Worm (Caenorhabditis elegans) whole organism, L4 larva: ENCODE data around the gene F28B4.4.

Source experiments
- D1046.2 ChIP-seq: fragments of 200-800 bp; sonication (Bioruptor generic); IDR thresholded peaks from 2 replicates; pipeline ENCODE4 v1.3.6; 2022; ENCODE audit warnings: missing genetic modification characterization, missing compliant biosample characterization
- F10B5.3 ChIP-seq: sonication (generic microtip); optimal IDR thresholded peaks from 2 replicates; lab custom pipeline; 2016; ENCODE audit warnings: mild to moderate bottlenecking, missing genetic modification characterization, missing compliant biosample characterization
- F49E8.2 ChIP-seq: sonication (generic microtip); optimal IDR thresholded peaks from 2 replicates; lab custom pipeline; 2016; ENCODE audit warnings: missing compliant biosample characterization, mild to moderate bottlenecking, missing genetic modification characterization, borderline replicate concordance
- T20F7.1 ChIP-seq: fragments of 200-800 bp; sonication (Bioruptor generic); optimal IDR thresholded peaks from 2 replicates; lab custom pipeline; 2018; ENCODE audit warnings: mild to moderate bottlenecking, missing genetic modification characterization, missing compliant biosample characterization
- T26A8.4 ChIP-seq: fragments of 200-800 bp; sonication (Bioruptor generic); IDR thresholded peaks from 2 replicates; pipeline ENCODE4 v1.3.6; 2022; ENCODE audit warnings: missing genetic modification characterization, missing compliant biosample characterization
- Y48G9A.11 ChIP-seq: fragments of 200-800 bp; sonication (Bioruptor generic); IDR thresholded peaks from 2 replicates; pipeline ENCODE4 v1.3.6; 2022; ENCODE audit warnings: missing genetic modification reagents, missing genetic modification characterization, missing compliant biosample characterization
- ZK337.2 ChIP-seq: fragments of 200-800 bp; sonication (Bioruptor generic); IDR thresholded peaks from 2 replicates; pipeline ENCODE4 v1.3.6; 2022; ENCODE audit warnings: missing genetic modification reagents, missing genetic modification characterization, missing compliant biosample characterization
- ZK546.5 ChIP-seq, 2 experiments: sonication (generic microtip); optimal IDR thresholded peaks; 2 replicates each; lab custom pipeline; 2017; ENCODE audit warnings: missing biosample characterization in 2 of 2, missing genetic modification characterization in 2 of 2
- aha-1 ChIP-seq: fragments of 150-350 bp; peaks from one replicate; lab custom pipeline; 2014; ENCODE audit warnings: missing biosample characterization, missing genetic modification characterization
- ceh-20 ChIP-seq: fragments of 200-800 bp; sonication (Bioruptor generic); IDR thresholded peaks from 2 replicates; pipeline ENCODE4 v1.3.6; 2022; ENCODE audit warnings: missing genetic modification reagents, missing genetic modification characterization, missing compliant biosample characterization
- ceh-32 ChIP-seq: sonication (generic microtip); optimal IDR thresholded peaks from 2 replicates; lab custom pipeline; 2016; ENCODE audit warnings: mild to moderate bottlenecking, missing genetic modification characterization, missing compliant biosample characterization; ENCODE audit not compliant: poor library complexity
- ces-1 ChIP-seq: fragments of 150-350 bp; sonication (generic microtip); optimal IDR thresholded peaks from 4 replicates; lab custom pipeline; 2014; ENCODE audit warnings: missing biosample characterization, missing genetic modification reagents, missing genetic modification characterization
- daf-12 ChIP-seq: fragments of 150-350 bp; optimal IDR thresholded peaks from 2 replicates; lab custom pipeline; 2014; ENCODE audit warnings: missing biosample characterization, missing genetic modification reagents, missing genetic modification characterization
- daf-16 ChIP-seq, 3 experiments: sonication (generic microtip); optimal IDR thresholded peaks; 2 replicates each; lab custom pipeline; 2016 to 2017; ENCODE audit warnings: missing genetic modification characterization in 3 of 3, missing genetic modification reagents in 3 of 3, mild to moderate bottlenecking in 2 of 3, missing compliant biosample characterization in 2 of 3, missing biosample characterization in 1 of 3, moderate library complexity in 1 of 3
- daf-8 ChIP-seq: fragments of 200-800 bp; sonication (Bioruptor generic); IDR thresholded peaks from 2 replicates; pipeline ENCODE4 v1.3.6; 2022; ENCODE audit warnings: missing genetic modification characterization, missing compliant biosample characterization
- dmd-6 ChIP-seq: fragments of 200-800 bp; sonication (Bioruptor generic); IDR thresholded peaks from 2 replicates; pipeline ENCODE4 v1.3.6; 2022; ENCODE audit warnings: missing genetic modification reagents, missing genetic modification characterization, missing compliant biosample characterization
- dmd-8 ChIP-seq: fragments of 200-800 bp; sonication (Bioruptor generic); IDR thresholded peaks from 2 replicates; pipeline ENCODE4 v1.3.6; 2022; ENCODE audit warnings: missing genetic modification characterization, missing compliant biosample characterization
- dpl-1 ChIP-seq: fragments of 150-350 bp; optimal IDR thresholded peaks from 2 replicates; lab custom pipeline; 2014; ENCODE audit warnings: missing biosample characterization, missing genetic modification reagents, missing genetic modification characterization
- dve-1 ChIP-seq: sonication (generic microtip); optimal IDR thresholded peaks from 2 replicates; lab custom pipeline; 2017; ENCODE audit warnings: antibody characterized with exemption, mild to moderate bottlenecking, missing genetic modification characterization, missing compliant biosample characterization; ENCODE audit not compliant: insufficient read depth
- fkh-10 ChIP-seq: fragments of 150-350 bp; optimal IDR thresholded peaks from 2 replicates; lab custom pipeline; 2014; ENCODE audit warnings: missing biosample characterization, missing genetic modification reagents, missing genetic modification characterization
- hif-1 ChIP-seq, 2 experiments: sonication (generic microtip); optimal IDR thresholded peaks; 2 replicates each; lab custom pipeline; 2016 to 2017; ENCODE audit warnings: missing compliant biosample characterization in 2 of 2, missing genetic modification characterization in 2 of 2, missing genetic modification reagents in 2 of 2, missing genotype in 2 of 2, mild to moderate bottlenecking in 1 of 2
- hmg-1.1 ChIP-seq: fragments of 200-800 bp; sonication (Bioruptor generic); IDR thresholded peaks from 2 replicates; pipeline ENCODE4 v1.3.6; 2022; ENCODE audit warnings: missing genetic modification reagents, missing genetic modification characterization, missing compliant biosample characterization
- lim-7 ChIP-seq: fragments of 200-800 bp; sonication (Bioruptor generic); IDR thresholded peaks from 2 replicates; pipeline ENCODE4 v1.3.6; 2022; ENCODE audit warnings: missing genetic modification characterization, missing compliant biosample characterization
- lin-13 ChIP-seq: fragments of 150-350 bp; optimal IDR thresholded peaks from 2 replicates; lab custom pipeline; 2014; ENCODE audit warnings: missing biosample characterization, missing genetic modification reagents, missing genetic modification characterization
- lsy-2 ChIP-seq, 2 experiments: fragments of 150-350 bp in 1 of 2; sonication (generic microtip) in 1 of 2; optimal IDR thresholded peaks; 2 replicates each; lab custom pipeline; 2014 to 2017; ENCODE audit warnings: missing biosample characterization in 2 of 2, missing genetic modification characterization in 2 of 2
- mdl-1 ChIP-seq, 2 experiments: fragments of 150-350 bp in 1 of 2; sonication (generic microtip) in 1 of 2; optimal IDR thresholded peaks; 2 replicates each; lab custom pipeline; 2014 to 2017; ENCODE audit warnings: missing biosample characterization in 2 of 2, missing genetic modification characterization in 2 of 2
- mdt-29 ChIP-seq: fragments of 200-800 bp; sonication (Bioruptor generic); IDR thresholded peaks from 2 replicates; pipeline ENCODE4 v1.3.6; 2022; ENCODE audit warnings: missing genetic modification reagents, missing genetic modification characterization, missing compliant biosample characterization
- mep-1 ChIP-seq: fragments of 150-350 bp; sonication (generic microtip); optimal IDR thresholded peaks from 3 replicates; lab custom pipeline; 2014; ENCODE audit warnings: missing biosample characterization, missing genetic modification characterization
- mes-2 ChIP-seq: sonication (generic microtip); optimal IDR thresholded peaks from 2 replicates; lab custom pipeline; 2016; ENCODE audit warnings: missing genotype, mild to moderate bottlenecking, missing genetic modification characterization, missing compliant biosample characterization; ENCODE audit not compliant: poor library complexity, severe bottlenecking
- mxl-2 ChIP-seq: fragments of 200-800 bp; sonication (Bioruptor generic); conservative IDR thresholded peaks from 2 replicates; pipeline ENCODE4 v1.3.6; 2022; ENCODE audit warnings: missing genetic modification reagents, missing genetic modification characterization, missing compliant biosample characterization
- mxl-3 ChIP-seq: fragments of 200-800 bp; sonication (Bioruptor generic); optimal IDR thresholded peaks from 2 replicates; lab custom pipeline; 2018; ENCODE audit warnings: mild to moderate bottlenecking, missing genetic modification characterization, missing compliant biosample characterization
- nhr-10 ChIP-seq: fragments of 150-350 bp; optimal IDR thresholded peaks from 2 replicates; lab custom pipeline; 2014; ENCODE audit warnings: missing biosample characterization, missing genetic modification characterization
- nhr-102 ChIP-seq: sonication (generic microtip); optimal IDR thresholded peaks from 2 replicates; lab custom pipeline; 2016; ENCODE audit warnings: mild to moderate bottlenecking, missing genetic modification characterization, moderate library complexity, missing compliant biosample characterization
- nhr-11 ChIP-seq: fragments of 150-350 bp; optimal IDR thresholded peaks from 2 replicates; lab custom pipeline; 2014; ENCODE audit warnings: missing biosample characterization, missing genetic modification characterization
- nhr-111 ChIP-seq: fragments of 200-800 bp; sonication (Bioruptor generic); optimal IDR thresholded peaks from 2 replicates; lab custom pipeline; 2018; ENCODE audit warnings: mild to moderate bottlenecking, missing genetic modification characterization, missing compliant biosample characterization
- nhr-28 ChIP-seq: fragments of 150-350 bp; optimal IDR thresholded peaks from 2 replicates; lab custom pipeline; 2014; ENCODE audit warnings: missing biosample characterization, missing genetic modification characterization
- nhr-6 ChIP-seq: fragments of 150-350 bp; optimal IDR thresholded peaks from 2 replicates; lab custom pipeline; 2014; ENCODE audit warnings: missing biosample characterization, missing genetic modification characterization
- nhr-77 ChIP-seq: fragments of 150-350 bp; optimal IDR thresholded peaks from 2 replicates; lab custom pipeline; 2014; ENCODE audit warnings: missing biosample characterization, missing genetic modification characterization
- php-3 ChIP-seq: fragments of 200-800 bp; sonication (Bioruptor generic); IDR thresholded peaks from 2 replicates; pipeline ENCODE4 v1.3.6; 2022; ENCODE audit warnings: missing genetic modification reagents, missing genetic modification characterization, missing compliant biosample characterization
- pqm-1 ChIP-seq: sonication (generic microtip); optimal IDR thresholded peaks from 2 replicates; lab custom pipeline; 2017; ENCODE audit warnings: missing biosample characterization, missing genetic modification characterization
- rbr-2 ChIP-seq: sonication (generic microtip); optimal IDR thresholded peaks from 2 replicates; lab custom pipeline; 2016; ENCODE audit warnings: missing genotype, missing genetic modification characterization, missing compliant biosample characterization
- set-16 ChIP-seq: fragments of 200-800 bp; sonication (Bioruptor generic); IDR thresholded peaks from 2 replicates; pipeline ENCODE4 v1.3.6; 2022; ENCODE audit warnings: missing genetic modification reagents, missing genetic modification characterization, missing compliant biosample characterization
- snpc-1.2 ChIP-seq: fragments of 200-800 bp; sonication (Bioruptor generic); IDR thresholded peaks from 2 replicates; pipeline ENCODE4 v1.3.6; 2022; ENCODE audit warnings: missing genetic modification reagents, missing genetic modification characterization, missing compliant biosample characterization
- unc-39 ChIP-seq: sonication (generic microtip); optimal IDR thresholded peaks from 2 replicates; lab custom pipeline; 2017; ENCODE audit warnings: missing biosample characterization, missing genetic modification characterization
- unc-62 ChIP-seq, 3 experiments: fragments of 150-350 bp in 1 of 3; sonication (generic microtip); optimal IDR thresholded peaks in 2 of 3; peaks in 1 of 3; 1 replicate in 1 of 3; 2 replicates in 2 of 3; lab custom pipeline; 2014 to 2017; ENCODE audit warnings: missing biosample characterization in 3 of 3, missing genetic modification characterization in 3 of 3, missing genetic modification reagents in 3 of 3, missing genotype in 1 of 3
- zag-1 ChIP-seq: fragments of 150-350 bp; optimal IDR thresholded peaks from 2 replicates; lab custom pipeline; 2014; ENCODE audit warnings: missing biosample characterization, missing genetic modification characterization
- zfp-3 ChIP-seq: fragments of 200-800 bp; sonication (Bioruptor generic); conservative IDR thresholded peaks from 2 replicates; pipeline ENCODE4 v1.3.6; 2022; ENCODE audit warnings: missing genetic modification reagents, missing genetic modification characterization, missing compliant biosample characterization
- zip-11 ChIP-seq: fragments of 200-800 bp; sonication (Bioruptor generic); IDR thresholded peaks from 2 replicates; pipeline ENCODE4 v1.3.6; 2022; ENCODE audit warnings: missing genetic modification characterization, missing compliant biosample characterization
- ztf-11 ChIP-seq: fragments of 150-350 bp; optimal IDR thresholded peaks from 2 replicates; lab custom pipeline; 2014; ENCODE audit warnings: missing biosample characterization, missing genetic modification characterization

Gene F28B4.4

ce11 chrX:3247768-3248167 lies 38.3 kb upstream of the F28B4.4 start:
- no peak for TF ChIP-seq Y48G9A.11
- no peak for TF ChIP-seq F10B5.3 (tag; lab: Kevin White, UChicago)
- no peak for TF ChIP-seq F49E8.2 (tag; lab: Kevin White, UChicago)
- TF ChIP-seq daf-12, result no peak
- TF ChIP-seq zfp-3 (GFP tag; lab: Robert Waterston, UW), result no peak
- TF ChIP-seq unc-62 (GFP tag; optimal IDR thresholded peaks at IDR 0.05 in 1 of 2; lab: Kevin White, UChicago), result peak in 1 of 2 experiments; percentile 33
- TF ChIP-seq unc-62 (tag; optimal IDR thresholded peaks at IDR 0.05; lab: Kevin White, UChicago), result no peak
- no peak for TF ChIP-seq hmg-1.1 (GFP tag; lab: Robert Waterston, UW)
- no peak for TF ChIP-seq fkh-10 (GFP tag; lab: Kevin White, UChicago)
- TF ChIP-seq lin-13 (GFP tag; lab: Kevin White, UChicago), result no peak
- no peak for TF ChIP-seq ceh-32 (tag; lab: Kevin White, UChicago)
- no peak for TF ChIP-seq zip-11 (GFP tag; lab: Robert Waterston, UW)
- TF ChIP-seq mdt-29 (GFP tag; lab: Robert Waterston, UW), result no peak
- TF ChIP-seq snpc-1.2 (GFP tag; lab: Robert Waterston, UW), result no peak
- TF ChIP-seq mep-1, result no peak
- 0 out of 2 replicates have a peak, but pooled peaks have one; percentile 60 for TF ChIP-seq D1046.2 (GFP tag; lab: Robert Waterston, UW)
- no peak for TF ChIP-seq nhr-10 (tag; lab: Kevin White, UChicago)
- TF ChIP-seq dmd-8, result no peak
- TF ChIP-seq set-16 (GFP tag; lab: Robert Waterston, UW), result peak; percentile 65

ce11 chrX:3245812-3246211 lies 36.4 kb upstream of the F28B4.4 start, which contains the start of gene F40F4.7:
F40F4.7 (minus strand) TSS chrX:3245933.
- TF ChIP-seq php-3 (GFP tag; lab: Robert Waterston, UW) (no peak), ZK546.5 (tag; optimal IDR thresholded peaks at IDR 0.05; lab: Kevin White, UChicago) (no peak), lin-13 (GFP tag; lab: Kevin White, UChicago) (peak; percentile 37), nhr-77 (tag; lab: Kevin White, UChicago) (peak; percentile 57), mxl-2 (no peak), ZK337.2 (GFP tag; lab: Robert Waterston, UW) (no peak), mdl-1 (tag; optimal IDR thresholded peaks at IDR 0.05; lab: Kevin White, UChicago) (peak; percentile 66 to 91), ztf-11 (tag; lab: Kevin White, UChicago) (no peak), ceh-20 (GFP tag; lab: Robert Waterston, UW) (peak; percentile 55; the same call in 1 of the 2 replicates), hif-1 (tag; optimal IDR thresholded peaks at IDR 0.05; lab: Kevin White, UChicago) (peak in 1 of 2 experiments; percentile 50), nhr-11 (peak; percentile 59), daf-16 (GFP tag; optimal IDR thresholded peaks at IDR 0.05; lab: Kevin White, UChicago) (peak in 1 of 2 experiments; percentile 44), daf-16 (tag; optimal IDR thresholded peaks at IDR 0.05; lab: Kevin White, UChicago) (peak; percentile 47), mes-2 (tag; lab: Kevin White, UChicago) (peak; percentile 69), dpl-1 (peak; percentile 56), lim-7 (GFP tag; lab: Robert Waterston, UW) (no peak), T20F7.1 (GFP tag; lab: Kevin White, UChicago) (peak; percentile 95), lsy-2 (tag; optimal IDR thresholded peaks at IDR 0.05; lab: Kevin White, UChicago) (peak in 1 of 2 experiments; percentile 68), dve-1 (tag; lab: Kevin White, UChicago) (peak; percentile 80), pqm-1 (tag; lab: Kevin White, UChicago) (peak; percentile 11), T26A8.4 (no peak), mxl-3 (GFP tag; lab: Kevin White, UChicago) (peak; percentile 96), rbr-2 (peak; percentile 44), aha-1 (tag; lab: Kevin White, UChicago) (peak; percentile 96), daf-8 (no peak), zag-1 (tag; lab: Kevin White, UChicago) (no peak), nhr-6 (tag; lab: Kevin White, UChicago) (peak; percentile 23), unc-39 (tag; lab: Kevin White, UChicago) (no peak), nhr-28 (tag; lab: Kevin White, UChicago) (peak; percentile 83), ces-1 (no peak), mep-1 (peak; percentile 80), nhr-102 (tag; lab: Kevin White, UChicago) (peak; percentile 20), hmg-1.1 (GFP tag; lab: Robert Waterston, UW) (peak; percentile 47), nhr-111 (no peak), dmd-6 (peak; percentile 63)
